Worm (Caenorhabditis elegans) whole organism, L4 larva: Measurements from ENCODE around the gene Y39A1A.31.

Source experiments
- F26F4.8 ChIP-seq: fragments of 200-800 bp; sonication (Bioruptor generic); conservative IDR thresholded peaks from 2 replicates; pipeline ENCODE4 v1.3.6; 2022; ENCODE audit warnings: missing genetic modification characterization, missing compliant biosample characterization
- T20F7.1 ChIP-seq: fragments of 200-800 bp; sonication (Bioruptor generic); optimal IDR thresholded peaks from 2 replicates; lab custom pipeline; 2018; ENCODE audit warnings: mild to moderate bottlenecking, missing genetic modification characterization, missing compliant biosample characterization
- Y75B8A.6 ChIP-seq: fragments of 200-800 bp; sonication (Bioruptor generic); IDR thresholded peaks from 2 replicates; pipeline ENCODE4 v1.3.6; 2022; ENCODE audit warnings: missing genetic modification reagents, missing genetic modification characterization, missing compliant biosample characterization
- ZK337.2 ChIP-seq: fragments of 200-800 bp; sonication (Bioruptor generic); IDR thresholded peaks from 2 replicates; pipeline ENCODE4 v1.3.6; 2022; ENCODE audit warnings: missing genetic modification reagents, missing genetic modification characterization, missing compliant biosample characterization
- ZK546.5 ChIP-seq, 2 experiments: sonication (generic microtip); optimal IDR thresholded peaks; 2 replicates each; lab custom pipeline; 2017; ENCODE audit warnings: missing biosample characterization in 2 of 2, missing genetic modification characterization in 2 of 2
- aha-1 ChIP-seq: fragments of 150-350 bp; peaks from one replicate; lab custom pipeline; 2014; ENCODE audit warnings: missing biosample characterization, missing genetic modification characterization
- attf-4 ChIP-seq: sonication (generic microtip); optimal IDR thresholded peaks from 3 replicates; lab custom pipeline; 2017; ENCODE audit warnings: missing biosample characterization, missing genetic modification characterization
- ces-1 ChIP-seq: fragments of 150-350 bp; sonication (generic microtip); optimal IDR thresholded peaks from 4 replicates; lab custom pipeline; 2014; ENCODE audit warnings: missing biosample characterization, missing genetic modification reagents, missing genetic modification characterization
- cey-2 ChIP-seq: sonication (generic microtip); optimal IDR thresholded peaks from 3 replicates; lab custom pipeline; 2017; ENCODE audit warnings: missing genetic modification characterization, mild to moderate bottlenecking, missing compliant biosample characterization, antibody characterized with exemption, borderline replicate concordance; ENCODE audit not compliant: insufficient read depth
- daf-19 ChIP-seq: fragments of 200-800 bp; sonication (Bioruptor generic); conservative IDR thresholded peaks from 2 replicates; pipeline ENCODE4 v1.3.6; 2022; ENCODE audit warnings: missing genetic modification characterization, missing compliant biosample characterization
- dmd-8 ChIP-seq: fragments of 200-800 bp; sonication (Bioruptor generic); IDR thresholded peaks from 2 replicates; pipeline ENCODE4 v1.3.6; 2022; ENCODE audit warnings: missing genetic modification characterization, missing compliant biosample characterization
- duxl-1 ChIP-seq: sonication (generic microtip); optimal IDR thresholded peaks from 2 replicates; lab custom pipeline; 2016; ENCODE audit warnings: mild to moderate bottlenecking, missing genetic modification characterization, moderate library complexity, missing compliant biosample characterization; ENCODE audit not compliant: poor library complexity
- dve-1 ChIP-seq: sonication (generic microtip); optimal IDR thresholded peaks from 2 replicates; lab custom pipeline; 2017; ENCODE audit warnings: antibody characterized with exemption, mild to moderate bottlenecking, missing genetic modification characterization, missing compliant biosample characterization; ENCODE audit not compliant: insufficient read depth
- gei-8 ChIP-seq: fragments of 200-800 bp; sonication (Bioruptor generic); optimal IDR thresholded peaks from 2 replicates; lab custom pipeline; 2018; ENCODE audit warnings: mild to moderate bottlenecking, missing genetic modification characterization, missing compliant biosample characterization
- hif-1 ChIP-seq, 2 experiments: sonication (generic microtip); optimal IDR thresholded peaks; 2 replicates each; lab custom pipeline; 2016 to 2017; ENCODE audit warnings: missing compliant biosample characterization in 2 of 2, missing genetic modification characterization in 2 of 2, missing genetic modification reagents in 2 of 2, missing genotype in 2 of 2, mild to moderate bottlenecking in 1 of 2
- hlh-11 ChIP-seq: fragments of 200-800 bp; sonication (Bioruptor generic); optimal IDR thresholded peaks from 2 replicates; lab custom pipeline; 2018; ENCODE audit warnings: mild to moderate bottlenecking, missing genetic modification characterization, missing compliant biosample characterization
- hlh-30 ChIP-seq: sonication (generic microtip); optimal IDR thresholded peaks from 2 replicates; lab custom pipeline; 2017; ENCODE audit warnings: antibody characterized with exemption, mild to moderate bottlenecking, missing genetic modification characterization, missing compliant biosample characterization; ENCODE audit not compliant: insufficient read depth
- hmg-1.1 ChIP-seq: fragments of 200-800 bp; sonication (Bioruptor generic); IDR thresholded peaks from 2 replicates; pipeline ENCODE4 v1.3.6; 2022; ENCODE audit warnings: missing genetic modification reagents, missing genetic modification characterization, missing compliant biosample characterization
- lin-39 ChIP-seq: fragments of 150-350 bp; optimal IDR thresholded peaks from 2 replicates; lab custom pipeline; 2014; ENCODE audit warnings: missing biosample characterization, missing genetic modification reagents, missing genetic modification characterization
- lsy-2 ChIP-seq, 2 experiments: fragments of 150-350 bp in 1 of 2; sonication (generic microtip) in 1 of 2; optimal IDR thresholded peaks; 2 replicates each; lab custom pipeline; 2014 to 2017; ENCODE audit warnings: missing biosample characterization in 2 of 2, missing genetic modification characterization in 2 of 2
- madf-9 ChIP-seq: fragments of 200-800 bp; sonication (Bioruptor generic); conservative IDR thresholded peaks from 2 replicates; pipeline ENCODE4 v1.3.6; 2022; ENCODE audit warnings: missing genetic modification reagents, missing genetic modification characterization, missing compliant biosample characterization
- mdl-1 ChIP-seq, 2 experiments: fragments of 150-350 bp in 1 of 2; sonication (generic microtip) in 1 of 2; optimal IDR thresholded peaks; 2 replicates each; lab custom pipeline; 2014 to 2017; ENCODE audit warnings: missing biosample characterization in 2 of 2, missing genetic modification characterization in 2 of 2
- mep-1 ChIP-seq: fragments of 150-350 bp; sonication (generic microtip); optimal IDR thresholded peaks from 3 replicates; lab custom pipeline; 2014; ENCODE audit warnings: missing biosample characterization, missing genetic modification characterization
- mxl-3 ChIP-seq: fragments of 200-800 bp; sonication (Bioruptor generic); optimal IDR thresholded peaks from 2 replicates; lab custom pipeline; 2018; ENCODE audit warnings: mild to moderate bottlenecking, missing genetic modification characterization, missing compliant biosample characterization
- nhr-11 ChIP-seq: fragments of 150-350 bp; optimal IDR thresholded peaks from 2 replicates; lab custom pipeline; 2014; ENCODE audit warnings: missing biosample characterization, missing genetic modification characterization
- nhr-111 ChIP-seq: fragments of 200-800 bp; sonication (Bioruptor generic); optimal IDR thresholded peaks from 2 replicates; lab custom pipeline; 2018; ENCODE audit warnings: mild to moderate bottlenecking, missing genetic modification characterization, missing compliant biosample characterization
- nhr-25 ChIP-seq: sonication (generic microtip); optimal IDR thresholded peaks from 2 replicates; lab custom pipeline; 2017; ENCODE audit warnings: missing genetic modification characterization, mild to moderate bottlenecking, missing compliant biosample characterization, antibody characterized with exemption, moderate library complexity, borderline replicate concordance; ENCODE audit not compliant: insufficient read depth
- nhr-28 ChIP-seq: fragments of 150-350 bp; optimal IDR thresholded peaks from 2 replicates; lab custom pipeline; 2014; ENCODE audit warnings: missing biosample characterization, missing genetic modification characterization
- nhr-6 ChIP-seq: fragments of 150-350 bp; optimal IDR thresholded peaks from 2 replicates; lab custom pipeline; 2014; ENCODE audit warnings: missing biosample characterization, missing genetic modification characterization
- pha-4 ChIP-seq, 2 experiments: fragments of 150-350 bp in 1 of 2; fragments of 200-800 bp in 1 of 2; sonication (Bioruptor generic) in 1 of 2; IDR thresholded peaks in 1 of 2; optimal IDR thresholded peaks in 1 of 2; 2 replicates each; pipeline versions ENCODE4 v1.3.6 to Lab custom; 2014 to 2022; ENCODE audit warnings: missing genetic modification characterization in 2 of 2, missing genetic modification reagents in 2 of 2, missing biosample characterization in 1 of 2, missing compliant biosample characterization in 1 of 2
- snpc-1.2 ChIP-seq: fragments of 200-800 bp; sonication (Bioruptor generic); IDR thresholded peaks from 2 replicates; pipeline ENCODE4 v1.3.6; 2022; ENCODE audit warnings: missing genetic modification reagents, missing genetic modification characterization, missing compliant biosample characterization
- tag-97 ChIP-seq: fragments of 200-800 bp; sonication (Bioruptor generic); IDR thresholded peaks from 2 replicates; pipeline ENCODE4 v1.3.6; 2022; ENCODE audit warnings: missing genetic modification characterization, missing compliant biosample characterization
- tra-1 ChIP-seq: fragments of 200-800 bp; sonication (Bioruptor generic); IDR thresholded peaks from 2 replicates; pipeline ENCODE4 v1.3.6; 2022; ENCODE audit warnings: missing genetic modification reagents, missing genetic modification characterization, missing compliant biosample characterization
- unc-39 ChIP-seq: sonication (generic microtip); optimal IDR thresholded peaks from 2 replicates; lab custom pipeline; 2017; ENCODE audit warnings: missing biosample characterization, missing genetic modification characterization
- unc-62 ChIP-seq, 3 experiments: fragments of 150-350 bp in 1 of 3; sonication (generic microtip); optimal IDR thresholded peaks in 2 of 3; peaks in 1 of 3; 1 replicate in 1 of 3; 2 replicates in 2 of 3; lab custom pipeline; 2014 to 2017; ENCODE audit warnings: missing biosample characterization in 3 of 3, missing genetic modification characterization in 3 of 3, missing genetic modification reagents in 3 of 3, missing genotype in 1 of 3
- zfp-2 ChIP-seq: sonication (generic microtip); optimal IDR thresholded peaks from 2 replicates; lab custom pipeline; 2016; ENCODE audit warnings: mild to moderate bottlenecking, missing genetic modification characterization, missing compliant biosample characterization
- zfp-3 ChIP-seq: fragments of 200-800 bp; sonication (Bioruptor generic); conservative IDR thresholded peaks from 2 replicates; pipeline ENCODE4 v1.3.6; 2022; ENCODE audit warnings: missing genetic modification reagents, missing genetic modification characterization, missing compliant biosample characterization
- zip-11 ChIP-seq: fragments of 200-800 bp; sonication (Bioruptor generic); IDR thresholded peaks from 2 replicates; pipeline ENCODE4 v1.3.6; 2022; ENCODE audit warnings: missing genetic modification characterization, missing compliant biosample characterization

Gene Y39A1A.31

ce11 chrIII:10671894-10672293, 17.1 kb downstream of the Y39A1A.31 start:
- TF ChIP-seq attf-4 (tag; lab: Kevin White, UChicago) (no peak), hif-1 (tag; optimal IDR thresholded peaks at IDR 0.05; lab: Kevin White, UChicago) (no peak), ZK337.2 (GFP tag; lab: Robert Waterston, UW) (no peak), nhr-11 (tag; lab: Kevin White, UChicago) (no peak), unc-62 (GFP tag; optimal IDR thresholded peaks at IDR 0.05 in 1 of 2; lab: Kevin White, UChicago) (peak in 1 of 2 experiments; percentile 40), unc-62 (tag; optimal IDR thresholded peaks at IDR 0.05; lab: Kevin White, UChicago) (no peak), hlh-30 (tag; lab: Kevin White, UChicago) (peak; percentile 5), nhr-25 (tag; lab: Kevin White, UChicago) (no peak), daf-19 (GFP tag; lab: Robert Waterston, UW) (no peak), T20F7.1 (GFP tag; lab: Kevin White, UChicago) (no peak), aha-1 (tag; lab: Kevin White, UChicago) (peak; percentile 24), lsy-2 (tag; optimal IDR thresholded peaks at IDR 0.05; lab: Kevin White, UChicago) (no peak), tra-1 (GFP tag; lab: Robert Waterston, UW) (no peak), snpc-1.2 (no peak)
- TF ChIP-seq, all 104 proteins: peak for 3

- peak in 1 of 2 experiments; percentile 26 for TF ChIP-seq unc-62 (GFP tag; optimal IDR thresholded peaks at IDR 0.05 in 1 of 2; lab: Kevin White, UChicago)
- no peak for TF ChIP-seq unc-62 (tag; optimal IDR thresholded peaks at IDR 0.05; lab: Kevin White, UChicago)
- TF ChIP-seq hmg-1.1: 0 out of 2 replicates have a peak, but pooled peaks have one; percentile 8
- 0 out of 2 replicates have a peak, but pooled peaks have one; percentile 28 for TF ChIP-seq snpc-1.2
- no peak for TF ChIP-seq ZK546.5 (tag; optimal IDR thresholded peaks at IDR 0.05; lab: Kevin White, UChicago)
- TF ChIP-seq, all 104 proteins: peak for 3
These were observed 22.3 kb downstream of the Y39A1A.31 start for ce11 chrIII:10666640-10667039.

ce11 chrIII:10661292-10661691, 27.7 kb downstream of the Y39A1A.31 start:
- TF ChIP-seq ZK546.5 (tag; optimal IDR thresholded peaks at IDR 0.05; lab: Kevin White, UChicago) (no peak), dmd-8 (GFP tag; lab: Robert Waterston, UW) (no peak), ZK337.2 (GFP tag; lab: Robert Waterston, UW) (no peak), F26F4.8 (GFP tag; lab: Robert Waterston, UW) (no peak), unc-39 (tag; lab: Kevin White, UChicago) (no peak), unc-62 (GFP tag; optimal IDR thresholded peaks at IDR 0.05 in 1 of 2; lab: Kevin White, UChicago) (peak in 1 of 2 experiments; percentile 66), unc-62 (tag; optimal IDR thresholded peaks at IDR 0.05; lab: Kevin White, UChicago) (no peak), tag-97 (no peak), snpc-1.2 (no peak), madf-9 (no peak), dve-1 (no peak), zfp-2 (tag; lab: Kevin White, UChicago) (no peak), cey-2 (tag; lab: Kevin White, UChicago) (no peak), Y75B8A.6 (GFP tag; lab: Robert Waterston, UW) (no peak), hmg-1.1 (no peak), duxl-1 (tag; lab: Kevin White, UChicago) (no peak), zfp-3 (GFP tag; lab: Robert Waterston, UW) (no peak), hlh-30 (tag; lab: Kevin White, UChicago) (peak; percentile 26), zip-11 (no peak), mdl-1 (tag; optimal IDR thresholded peaks at IDR 0.05; lab: Kevin White, UChicago) (peak in 1 of 2 experiments; percentile 43), gei-8 (GFP tag; lab: Kevin White, UChicago) (no peak), nhr-111 (GFP tag; lab: Kevin White, UChicago) (no peak), mxl-3 (GFP tag; lab: Kevin White, UChicago) (peak; percentile 28), aha-1 (tag; lab: Kevin White, UChicago) (peak; percentile 83), lin-39 (no peak), ces-1 (GFP tag; lab: Kevin White, UChicago) (no peak), hlh-11 (tag; lab: Kevin White, UChicago) (no peak), nhr-25 (tag; lab: Kevin White, UChicago) (peak; percentile 41), pha-4 (GFP tag; IDR thresholded peaks at IDR 0.05; lab: Robert Waterston, UW) (no peak), pha-4 (tag; optimal IDR thresholded peaks at IDR 0.05; lab: Kevin White, UChicago) (no peak), nhr-28 (tag; lab: Kevin White, UChicago) (peak; percentile 44), mep-1 (tag; lab: Kevin White, UChicago) (no peak), nhr-6 (tag; lab: Kevin White, UChicago) (no peak)
